Fruit fly (Drosophila melanogaster) whole organism, embryonic: ENCODE measurements around the gene Naa80.

ENCODE experiments used
- CG10959 ChIP-seq: fragments of 200-800 bp; sonication (Bioruptor generic); IDR thresholded peaks from 2 replicates; pipeline ENCODE4 v1.3.6; 2022; ENCODE audit warnings: missing biosample characterization, missing genetic modification characterization
- CG11085 ChIP-seq: fragments of 200-800 bp; sonication (Bioruptor generic); IDR thresholded peaks from 2 replicates; pipeline ENCODE4 v1.3.6; 2022; ENCODE audit warnings: missing biosample characterization, missing genetic modification characterization
- CG12659 ChIP-seq: fragments of 200-800 bp; sonication (Bioruptor generic); optimal IDR thresholded peaks from 3 replicates; lab custom pipeline; 2017; ENCODE audit warnings: mild to moderate bottlenecking, missing biosample characterization, missing genetic modification reagents, missing genetic modification characterization
- CG13287 ChIP-seq: fragments of 200-800 bp; sonication (Bioruptor generic); IDR thresholded peaks from 2 replicates; pipeline ENCODE4 v1.3.6; 2022; ENCODE audit warnings: missing biosample characterization, missing genetic modification characterization; ENCODE audit not compliant: partially characterized antibody
- CG15601 ChIP-seq: fragments of 200-800 bp; sonication (Bioruptor generic); optimal IDR thresholded peaks from 3 replicates; lab custom pipeline; 2019; ENCODE audit warnings: missing biosample characterization, mild to moderate bottlenecking, missing genetic modification characterization, moderate library complexity
- CG15696 ChIP-seq: fragments of 200-800 bp; sonication (Bioruptor generic); optimal IDR thresholded peaks from 2 replicates; lab custom pipeline; 2019; ENCODE audit warnings: missing biosample characterization, mild to moderate bottlenecking, missing genetic modification characterization, moderate library complexity
- CG17186 ChIP-seq: fragments of 200-800 bp; sonication (Bioruptor generic); optimal IDR thresholded peaks from 3 replicates; lab custom pipeline; 2017; ENCODE audit warnings: missing biosample characterization, missing genetic modification reagents, missing genetic modification characterization
- CG17612 ChIP-seq: fragments of 200-800 bp; sonication (Bioruptor generic); IDR thresholded peaks from 2 replicates; pipeline ENCODE4 v1.3.6; 2022; ENCODE audit warnings: missing biosample characterization, missing genetic modification characterization
- CG18262 ChIP-seq: fragments of 200-800 bp; optimal IDR thresholded peaks from 3 replicates; lab custom pipeline; 2019; ENCODE audit warnings: missing biosample characterization, mild to moderate bottlenecking, missing genetic modification characterization, moderate library complexity
- CG2120 ChIP-seq: fragments of 200-800 bp; sonication (Bioruptor generic); optimal IDR thresholded peaks from 3 replicates; lab custom pipeline; 2016; ENCODE audit warnings: missing biosample characterization, missing genetic modification characterization
- CG2678 ChIP-seq: fragments of 200-800 bp; sonication (Bioruptor generic); optimal IDR thresholded peaks from 3 replicates; lab custom pipeline; 2019; ENCODE audit warnings: missing biosample characterization, mild to moderate bottlenecking, missing genetic modification characterization, moderate library complexity
- CG2889 ChIP-seq: fragments of 200-800 bp; sonication (Bioruptor generic); IDR thresholded peaks from 3 replicates; pipeline ENCODE4 v1.3.6; 2022; ENCODE audit warnings: missing biosample characterization, missing genetic modification characterization
- CG30431 ChIP-seq: fragments of 200-800 bp; sonication (Bioruptor generic); optimal IDR thresholded peaks from 2 replicates; lab custom pipeline; 2017; ENCODE audit warnings: missing biosample characterization, missing genetic modification characterization
- CG3847 ChIP-seq: fragments of 200-800 bp; sonication (Bioruptor generic); IDR thresholded peaks from 2 replicates; pipeline ENCODE4 v1.3.6; 2022; ENCODE audit warnings: missing biosample characterization, missing genetic modification characterization
- CG4424 ChIP-seq: fragments of 200-800 bp; sonication (Bioruptor generic); optimal IDR thresholded peaks from 3 replicates; lab custom pipeline; 2016; ENCODE audit warnings: missing biosample characterization, missing genetic modification characterization
- CG6654 ChIP-seq: fragments of 200-800 bp; sonication (Bioruptor generic); optimal IDR thresholded peaks from 2 replicates; lab custom pipeline; 2017; ENCODE audit warnings: missing biosample characterization, mild to moderate bottlenecking, missing genetic modification characterization
- CG7839 ChIP-seq: fragments of 200-800 bp; sonication (Bioruptor generic); optimal IDR thresholded peaks from 3 replicates; lab custom pipeline; 2018; ENCODE audit warnings: missing biosample characterization, mild to moderate bottlenecking, missing genetic modification characterization, moderate library complexity
- CG9437 ChIP-seq: fragments of 200-800 bp; sonication (Bioruptor generic); optimal IDR thresholded peaks from 2 replicates; lab custom pipeline; 2018; ENCODE audit warnings: missing biosample characterization, mild to moderate bottlenecking, missing genetic modification characterization
- CG9876 ChIP-seq: fragments of 200-800 bp; sonication (Bioruptor generic); optimal IDR thresholded peaks from 2 replicates; lab custom pipeline; 2016; ENCODE audit warnings: missing biosample characterization, missing genetic modification characterization
- CHES-1-like ChIP-seq: fragments of 200-800 bp; sonication (Bioruptor generic); optimal IDR thresholded peaks from 2 replicates; lab custom pipeline; 2016; ENCODE audit warnings: missing biosample characterization, missing genetic modification characterization
- CoRest ChIP-seq: fragments of 200-800 bp; sonication (Bioruptor generic); optimal IDR thresholded peaks from 3 replicates; lab custom pipeline; 2018; ENCODE audit warnings: missing biosample characterization, mild to moderate bottlenecking, missing genetic modification characterization, moderate library complexity
- Deaf1 ChIP-seq: fragments of 200-800 bp; optimal IDR thresholded peaks from 3 replicates; lab custom pipeline; 2019; ENCODE audit warnings: missing biosample characterization, mild to moderate bottlenecking, missing genetic modification characterization, moderate library complexity
- E2f1 ChIP-seq: fragments of 200-800 bp; sonication (Bioruptor generic); IDR thresholded peaks from 2 replicates; pipeline ENCODE4 v1.3.6; 2022; ENCODE audit warnings: missing biosample characterization, missing genetic modification characterization
- H2.0 ChIP-seq: fragments of 200-800 bp; sonication (Bioruptor generic); IDR thresholded peaks from 2 replicates; pipeline ENCODE4 v1.3.6; 2022; ENCODE audit warnings: missing biosample characterization, missing genetic modification characterization
- Lpt ChIP-seq: fragments of >200 bp; optimal IDR thresholded peaks from 2 replicates; lab custom pipeline; 2018; ENCODE audit warnings: missing biosample characterization, missing genetic modification characterization
- MESR4 ChIP-seq: fragments of 200-800 bp; sonication (Bioruptor generic); optimal IDR thresholded peaks from 2 replicates; lab custom pipeline; 2018; ENCODE audit warnings: missing biosample characterization, mild to moderate bottlenecking, missing genetic modification characterization, moderate library complexity
- Mes4 ChIP-seq: fragments of 200-800 bp; sonication (Bioruptor generic); optimal IDR thresholded peaks from 2 replicates; lab custom pipeline; 2016; ENCODE audit warnings: missing biosample characterization, missing genetic modification characterization
- Myb ChIP-seq: fragments of 200-800 bp; sonication (Bioruptor generic); optimal IDR thresholded peaks from 2 replicates; lab custom pipeline; 2016; ENCODE audit warnings: missing biosample characterization, missing genetic modification characterization
- Six4 ChIP-seq: fragments of 200-800 bp; sonication (Bioruptor generic); optimal IDR thresholded peaks from 2 replicates; lab custom pipeline; 2016; ENCODE audit warnings: missing biosample characterization, missing genetic modification characterization
- Sox102F ChIP-seq: fragments of 200-800 bp; sonication (Bioruptor generic); optimal IDR thresholded peaks from 2 replicates; lab custom pipeline; 2018; ENCODE audit warnings: missing biosample characterization, mild to moderate bottlenecking, missing genetic modification characterization, moderate library complexity
- amos ChIP-seq: fragments of 200-800 bp; sonication (Bioruptor generic); IDR thresholded peaks from 2 replicates; pipeline ENCODE4 v1.3.6; 2022; ENCODE audit warnings: missing biosample characterization, missing genetic modification characterization; ENCODE audit not compliant: partially characterized antibody
- corto ChIP-seq: fragments of 200-800 bp; sonication (Bioruptor generic); optimal IDR thresholded peaks from 2 replicates; lab custom pipeline; 2016; ENCODE audit warnings: missing biosample characterization, mild to moderate bottlenecking, missing genetic modification characterization, moderate library complexity
- dimm ChIP-seq: fragments of 200-800 bp; sonication (Bioruptor generic); IDR thresholded peaks from 2 replicates; pipeline ENCODE4 v1.3.6; 2022; ENCODE audit warnings: missing biosample characterization, missing genetic modification characterization
- dm ChIP-seq: fragments of 200-800 bp; sonication (Bioruptor generic); optimal IDR thresholded peaks from 3 replicates; lab custom pipeline; 2016; ENCODE audit warnings: missing biosample characterization, missing genetic modification characterization
- en ChIP-seq: fragments of 200-800 bp; sonication (Bioruptor generic); optimal IDR thresholded peaks from 2 replicates; lab custom pipeline; 2016; ENCODE audit warnings: missing biosample characterization, missing genetic modification characterization
- ewg ChIP-seq: fragments of 200-800 bp; sonication (Bioruptor generic); optimal IDR thresholded peaks from 3 replicates; lab custom pipeline; 2017; ENCODE audit warnings: mild to moderate bottlenecking, missing biosample characterization, missing genetic modification reagents, missing genetic modification characterization
- ftz-f1 ChIP-seq: fragments of 200-800 bp; sonication (Bioruptor generic); optimal IDR thresholded peaks from 2 replicates; lab custom pipeline; 2016; ENCODE audit warnings: missing biosample characterization, missing genetic modification characterization
- gcm ChIP-seq: fragments of 200-800 bp; sonication (Bioruptor generic); optimal IDR thresholded peaks from 2 replicates; lab custom pipeline; 2019; ENCODE audit warnings: missing biosample characterization, mild to moderate bottlenecking, missing genetic modification characterization, moderate library complexity
- jigr1 ChIP-seq: fragments of 200-800 bp; sonication (Bioruptor generic); IDR thresholded peaks from 3 replicates; pipeline ENCODE4 v1.3.6; 2022; ENCODE audit warnings: missing biosample characterization, missing genetic modification characterization
- lov ChIP-seq, 2 experiments: fragments of 200-800 bp in 1 of 2; fragments of >200 bp in 1 of 2; sonication (Bioruptor generic) in 1 of 2; IDR thresholded peaks in 1 of 2; optimal IDR thresholded peaks in 1 of 2; 2 replicates in 1 of 2; 3 replicates in 1 of 2; pipeline versions ENCODE4 v1.3.6 to Lab custom; 2017 to 2022; ENCODE audit warnings: missing biosample characterization in 1 of 2, missing genetic modification characterization in 1 of 2
- pho ChIP-seq: fragments of 200-800 bp; sonication (Bioruptor generic); optimal IDR thresholded peaks from 2 replicates; lab custom pipeline; 2016; ENCODE audit warnings: missing biosample characterization, missing genetic modification characterization
- phol ChIP-seq: fragments of 200-800 bp; sonication (Bioruptor generic); optimal IDR thresholded peaks from 3 replicates; lab custom pipeline; 2018; ENCODE audit warnings: missing biosample characterization, mild to moderate bottlenecking, missing genetic modification characterization, moderate library complexity
- pita ChIP-seq: fragments of 200-800 bp; sonication (Bioruptor generic); optimal IDR thresholded peaks from 2 replicates; lab custom pipeline; 2017; ENCODE audit warnings: missing biosample characterization, mild to moderate bottlenecking, missing genetic modification characterization
- pzg ChIP-seq: fragments of 200-800 bp; sonication (Bioruptor generic); optimal IDR thresholded peaks from 3 replicates; lab custom pipeline; 2018; ENCODE audit warnings: missing biosample characterization, mild to moderate bottlenecking, missing genetic modification characterization, moderate library complexity
- ranshi ChIP-seq: fragments of 200-800 bp; sonication (Bioruptor generic); IDR thresholded peaks from 2 replicates; pipeline ENCODE4 v1.3.6; 2022; ENCODE audit warnings: missing biosample characterization, missing genetic modification characterization
- sens ChIP-seq: fragments of 200-800 bp; sonication (Bioruptor generic); peaks from one replicate; lab custom pipeline; 2016; ENCODE audit warnings: missing biosample characterization, missing genetic modification characterization
- sim ChIP-seq: fragments of 200-800 bp; sonication (Bioruptor generic); IDR thresholded peaks from 2 replicates; pipeline ENCODE4 v1.3.6; 2022; ENCODE audit warnings: missing biosample characterization, missing genetic modification characterization
- tna ChIP-seq: fragments of 200-800 bp; sonication (Bioruptor generic); IDR thresholded peaks from 2 replicates; pipeline ENCODE4 v1.3.6; 2022; ENCODE audit warnings: missing biosample characterization, missing genetic modification characterization; ENCODE audit not compliant: partially characterized antibody
- z ChIP-seq: fragments of 200-800 bp; sonication (Bioruptor generic); IDR thresholded peaks from 3 replicates; pipeline ENCODE4 v1.3.6; 2022; ENCODE audit warnings: missing biosample characterization, missing genetic modification characterization

The Naa80 gene

dm6 chr3R:9784341-9785062, 16.9 kb downstream of the Naa80 start, which contains the start of the genes MtnA and CG8500 (continued):
- TF ChIP-seq CG9437 (GFP tag; lab: Kevin White, UChicago) (no peak), CG15696 (tag; lab: Kevin White, UChicago) (no peak), pita (GFP tag; lab: Kevin White, UChicago) (peak; percentile 54), CG2678 (tag; lab: Kevin White, UChicago) (no peak), CG13287 (GFP tag; lab: Robert Waterston, UW) (peak; percentile 51), ewg (peak; percentile 99), dimm (GFP tag; lab: Robert Waterston, UW) (no peak), Sox102F (GFP tag; lab: Kevin White, UChicago) (no peak), CG2889 (no peak), ranshi (GFP tag; lab: Robert Waterston, UW) (no peak), Myb (GFP tag; lab: Kevin White, UChicago) (no peak), gcm (GFP tag; lab: Kevin White, UChicago) (no peak), pho (GFP tag; lab: Kevin White, UChicago) (no peak), CoRest (tag; lab: Kevin White, UChicago) (no peak), H2.0 (GFP tag; lab: Robert Waterston, UW) (no peak), CG15601 (tag; lab: Kevin White, UChicago) (no peak), CG7839 (no peak), dm (GFP tag; lab: Kevin White, UChicago) (peak; percentile 3), Six4 (GFP tag; lab: Kevin White, UChicago) (no peak), MESR4 (GFP tag; lab: Kevin White, UChicago) (peak; percentile 23), CG17612 (GFP tag; lab: Robert Waterston, UW) (no peak), CG10959 (GFP tag; lab: Robert Waterston, UW) (no peak), lov (optimal IDR thresholded peaks at IDR 0.05; lab: Kevin White, UChicago) (no peak), lov (GFP tag; IDR thresholded peaks at IDR 0.05; lab: Robert Waterston, UW) (0 out of 3 replicates have a peak, but pooled peaks have one; percentile 19), Lpt (GFP tag; lab: Kevin White, UChicago) (no peak), jigr1 (no peak), CG30431 (GFP tag; lab: Kevin White, UChicago) (no peak), CG6654 (GFP tag; lab: Kevin White, UChicago) (no peak), Mes4 (GFP tag; lab: Kevin White, UChicago) (no peak), phol (no peak), CHES-1-like (GFP tag; lab: Kevin White, UChicago) (no peak), amos (peak; percentile 44; the same call in 1 of the 2 replicates), sens (GFP tag; lab: Kevin White, UChicago) (peak; percentile 33), tna (GFP tag; lab: Robert Waterston, UW) (peak; percentile 19; the same call in 1 of the 2 replicates), Deaf1 (tag; lab: Kevin White, UChicago) (no peak), sim (GFP tag; lab: Robert Waterston, UW) (no peak), z (GFP tag; lab: Robert Waterston, UW) (no peak), CG11085 (GFP tag; lab: Robert Waterston, UW) (no peak), ftz-f1 (GFP tag; lab: Kevin White, UChicago) (no peak), CG17186 (GFP tag; lab: Kevin White, UChicago) (no peak), corto (GFP tag; lab: Kevin White, UChicago) (no peak), CG3847 (GFP tag; lab: Robert Waterston, UW) (0 out of 2 replicates have a peak, but pooled peaks have one; percentile 7), CG2120 (no peak), CG4424 (GFP tag; lab: Kevin White, UChicago) (no peak), pzg (GFP tag; lab: Kevin White, UChicago) (peak; percentile 67), en (no peak), CG12659 (peak; percentile 20), CG18262 (tag; lab: Kevin White, UChicago) (no peak), E2f1 (GFP tag; lab: Robert Waterston, UW) (no peak), CG9876 (GFP tag; lab: Kevin White, UChicago) (no peak)
